Worm (Caenorhabditis elegans): ENCODE data around the gene vpat-1.

ce11 chrX:1057821-1058377 lies 11.9 kb upstream of the vpat-1 start:
- TF ChIP-seq ZK546.5 (tag; optimal IDR thresholded peaks at IDR 0.05), result no peak
- no peak for TF ChIP-seq nhr-76 (tag; optimal IDR thresholded peaks at IDR 0.05)
- TF ChIP-seq ama-1 (optimal IDR thresholded peaks at IDR 0.05), result no peak
- no peak for TF ChIP-seq cey-2 (tag; optimal IDR thresholded peaks at IDR 0.05; ENCODE audit: borderline replicate concordance, insufficient read depth)
- TF ChIP-seq snpc-4 (tag; optimal IDR thresholded peaks at IDR 0.05), result no peak
- no peak for TF ChIP-seq unc-130 (GFP tag; optimal IDR thresholded peaks at IDR 0.05)
- no peak for TF ChIP-seq nhr-11 (tag; optimal IDR thresholded peaks at IDR 0.05)
- TF ChIP-seq dpl-1 (GFP tag; optimal IDR thresholded peaks at IDR 0.05), result no peak
- no peak for TF ChIP-seq ztf-7 (tag; optimal IDR thresholded peaks at IDR 0.05)
- no peak for TF ChIP-seq nhr-6 (tag; optimal IDR thresholded peaks at IDR 0.05)
- no peak for TF ChIP-seq lir-3 (tag; optimal IDR thresholded peaks at IDR 0.05)
- no peak for TF ChIP-seq mxl-2 (GFP tag; conservative IDR thresholded peaks at IDR 0.05)
- no peak for TF ChIP-seq dve-1 (tag; optimal IDR thresholded peaks at IDR 0.05; ENCODE audit: insufficient read depth)
- no peak for TF ChIP-seq unc-62 (GFP tag; optimal IDR thresholded peaks at IDR 0.05 in 1 of 2)
- no peak for TF ChIP-seq unc-62 (tag; optimal IDR thresholded peaks at IDR 0.05)

All from whole organism, L4 larva.